Fruit fly (Drosophila melanogaster): ENCODE data around the gene GstT3.

The GstT3 gene

DNA sequence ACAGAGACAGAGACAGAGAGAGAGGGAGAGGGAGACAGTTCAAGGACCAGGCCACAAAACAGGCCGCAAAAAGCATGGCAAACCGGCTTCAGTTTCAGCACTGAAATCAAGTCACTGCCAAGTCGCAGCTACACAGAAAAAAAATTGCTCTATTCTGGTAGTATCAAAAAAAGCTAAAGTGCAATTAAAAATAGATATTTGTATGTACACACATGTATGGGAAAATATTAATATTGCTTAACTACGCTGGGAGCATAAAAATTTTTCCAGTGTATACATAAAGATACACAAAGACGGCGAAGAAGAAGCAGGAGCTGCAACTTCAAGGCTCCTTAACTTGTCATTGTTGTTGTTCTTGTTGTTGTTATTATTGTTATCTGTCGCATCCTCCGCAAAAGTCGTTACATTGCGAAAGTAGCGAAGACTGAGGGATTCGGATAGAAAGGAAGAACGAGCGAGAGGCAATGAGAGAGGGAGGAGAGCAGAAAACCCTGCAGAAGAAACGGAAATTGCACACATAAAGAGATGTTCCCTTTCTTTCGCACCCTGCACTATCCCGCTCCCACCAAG lies 33.9 kb downstream of the GstT3 start (continued):
- TF ChIP-seq amos (GFP tag; IDR thresholded peaks at IDR 0.05; ENCODE audit: partially characterized antibody) = no peak
- TF ChIP-seq klu (GFP tag; IDR thresholded peaks at IDR 0.05) = no peak
- TF ChIP-seq CG11247 (GFP tag; IDR thresholded peaks at IDR 0.05) = no peak
- no peak for TF ChIP-seq pita (GFP tag; optimal IDR thresholded peaks at IDR 0.05)
- no peak for TF ChIP-seq ssp (GFP tag; IDR thresholded peaks at IDR 0.05)
- no peak for TF ChIP-seq CG34224 (GFP tag; IDR thresholded peaks at IDR 0.05; ENCODE audit: partially characterized antibody)
- no peak for TF ChIP-seq CG14860 (GFP tag; IDR thresholded peaks at IDR 0.05; ENCODE audit: partially characterized antibody)
- TF ChIP-seq az2 (GFP tag; optimal IDR thresholded peaks at IDR 0.05) = peak; percentile 46
- no peak for TF ChIP-seq CG6683 (GFP tag; optimal IDR thresholded peaks at IDR 0.05)
- no peak for TF ChIP-seq CG4617 (GFP tag; optimal IDR thresholded peaks at IDR 0.05; ENCODE audit: borderline replicate concordance)
- TF ChIP-seq CG11723 (GFP tag; optimal IDR thresholded peaks at IDR 0.05) = no peak
- TF ChIP-seq CG14441 (GFP tag; IDR thresholded peaks at IDR 0.05) = 0 out of 2 replicates have a peak, but pooled peaks have one; percentile 19
- TF ChIP-seq Jarid2 (GFP tag; optimal IDR thresholded peaks at IDR 0.05) = no peak
- TF ChIP-seq CG17328 (GFP tag; IDR thresholded peaks at IDR 0.05) = 0 out of 2 replicates have a peak, but pooled peaks have one; percentile 55
- no peak for TF ChIP-seq HHEX (GFP tag; optimal IDR thresholded peaks at IDR 0.05)
- TF ChIP-seq tup (GFP tag; optimal IDR thresholded peaks at IDR 0.05) = no peak
- TF ChIP-seq maf-S (GFP tag; optimal IDR thresholded peaks at IDR 0.05) = peak; percentile 37
- no peak for TF ChIP-seq bcd (GFP tag; optimal IDR thresholded peaks at IDR 0.05)
- no peak for TF ChIP-seq nerfin-2 (GFP tag; IDR thresholded peaks at IDR 0.05; ENCODE audit: partially characterized antibody)
- peak; percentile 61 to 77 for TF ChIP-seq bsh (GFP tag; optimal IDR thresholded peaks at IDR 0.05)
- TF ChIP-seq CG15601 (tag; optimal IDR thresholded peaks at IDR 0.05) = no peak
- no peak for TF ChIP-seq CG10321 (GFP tag; IDR thresholded peaks at IDR 0.05)
- no peak for TF ChIP-seq ac (GFP tag; optimal IDR thresholded peaks at IDR 0.05)
- TF ChIP-seq vfl (GFP tag; optimal IDR thresholded peaks at IDR 0.05) = no peak
- TF ChIP-seq CG2678 (tag; optimal IDR thresholded peaks at IDR 0.05) = peak; percentile 23
- TF ChIP-seq CG2120 (GFP tag; optimal IDR thresholded peaks at IDR 0.05) = peak; percentile 53
- TF ChIP-seq gem (tag; optimal IDR thresholded peaks at IDR 0.05) = peak; percentile 71
- 0 out of 2 replicates have a peak, but pooled peaks have one; percentile 28 for TF ChIP-seq CG4730 (GFP tag; IDR thresholded peaks at IDR 0.05)
- no peak for TF ChIP-seq CG11560 (tag; IDR thresholded peaks at IDR 0.05)
- no peak for TF ChIP-seq salm (tag; optimal IDR thresholded peaks at IDR 0.05)
- TF ChIP-seq seq (GFP tag; IDR thresholded peaks at IDR 0.05) = 0 out of 2 replicates have a peak, but pooled peaks have one; percentile 29
- TF ChIP-seq CG13775 (GFP tag; optimal IDR thresholded peaks at IDR 0.05) = no peak
- no peak for TF ChIP-seq Fer3 (tag; optimal IDR thresholded peaks at IDR 0.05)
- TF ChIP-seq ind (GFP tag; optimal IDR thresholded peaks at IDR 0.05) = no peak
- TF ChIP-seq CG31441 (GFP tag; IDR thresholded peaks at IDR 0.05) = peak; percentile 48; the same call in 1 of the 2 replicates
- no peak for TF ChIP-seq kay (GFP tag; optimal IDR thresholded peaks at IDR 0.05)
- TF ChIP-seq CG8089 (GFP tag; optimal IDR thresholded peaks at IDR 0.05) = no peak
- no peak for TF ChIP-seq Sox100B (GFP tag; optimal IDR thresholded peaks at IDR 0.05)
- peak; percentile 7 for TF ChIP-seq CG18619 (GFP tag; optimal IDR thresholded peaks at IDR 0.05)
- TF ChIP-seq sob (GFP tag; IDR thresholded peaks at IDR 0.05) = peak; percentile 23; the same call in 1 of the 2 replicates
- no peak for TF ChIP-seq stwl (tag; optimal IDR thresholded peaks at IDR 0.05)
- no peak for TF ChIP-seq slou (GFP tag; optimal IDR thresholded peaks at IDR 0.05)
- TF ChIP-seq CG18262 (tag; optimal IDR thresholded peaks at IDR 0.05) = peak; percentile 10
- TF ChIP-seq CG3847 (GFP tag; IDR thresholded peaks at IDR 0.05) = no peak
- no peak for TF ChIP-seq Meics (GFP tag; optimal IDR thresholded peaks at IDR 0.05)
- no peak for TF ChIP-seq rib (GFP tag; IDR thresholded peaks at IDR 0.05)
- peak; percentile 25 for TF ChIP-seq CG9727 (GFP tag; optimal IDR thresholded peaks at IDR 0.05)
- peak; percentile 45 for TF ChIP-seq grau (tag; optimal IDR thresholded peaks at IDR 0.05)
- no peak for TF ChIP-seq CG8290 (GFP tag; optimal IDR thresholded peaks at IDR 0.05)
- peak in 1 of 2 experiments; percentile 42 for TF ChIP-seq CG8290 (tag; optimal IDR thresholded peaks at IDR 0.05)

Data from whole organism, embryonic.